Worm (Caenorhabditis elegans) whole organism, mixed stage, embryonic: ENCODE results near the gene fbxc-26.

ENCODE experiments used
- M03D4.4 ChIP-seq: sonication (generic microtip); optimal IDR thresholded peaks from 2 replicates; lab custom pipeline; 2017; ENCODE audit warnings: mild to moderate bottlenecking, missing genetic modification characterization, missing compliant biosample characterization
- bed-3 ChIP-seq: fragments of 200-800 bp; sonication (Bioruptor generic); optimal IDR thresholded peaks from 3 replicates; lab custom pipeline; 2018; ENCODE audit warnings: mild to moderate bottlenecking, missing genetic modification characterization, moderate library complexity, missing compliant biosample characterization
- blmp-1 ChIP-seq: fragments of 150-350 bp; optimal IDR thresholded peaks from 2 replicates; lab custom pipeline; 2014; ENCODE audit warnings: missing biosample characterization, missing genetic modification characterization
- ceh-39 ChIP-seq: fragments of 150-350 bp; optimal IDR thresholded peaks from 2 replicates; lab custom pipeline; 2014; ENCODE audit warnings: missing biosample characterization, missing genetic modification characterization
- ceh-43 ChIP-seq: fragments of 200-800 bp; sonication (Bioruptor generic); optimal IDR thresholded peaks from 2 replicates; lab custom pipeline; 2018; ENCODE audit warnings: mild to moderate bottlenecking, missing genetic modification characterization, moderate library complexity, missing compliant biosample characterization
- ceh-83 ChIP-seq: fragments of 200-800 bp; sonication (Bioruptor generic); optimal IDR thresholded peaks from 2 replicates; lab custom pipeline; 2018; ENCODE audit warnings: mild to moderate bottlenecking, missing genetic modification characterization, missing compliant biosample characterization
- ces-1 ChIP-seq: fragments of 150-350 bp; optimal IDR thresholded peaks from 2 replicates; lab custom pipeline; 2014; ENCODE audit warnings: missing biosample characterization, missing genetic modification reagents, missing genetic modification characterization
- cnd-1 ChIP-seq: fragments of 200-800 bp; sonication (Bioruptor generic); optimal IDR thresholded peaks from 2 replicates; lab custom pipeline; 2018; ENCODE audit warnings: mild to moderate bottlenecking, missing genetic modification characterization, missing compliant biosample characterization
- drap-1 ChIP-seq: fragments of 200-800 bp; sonication (Bioruptor generic); optimal IDR thresholded peaks from 3 replicates; lab custom pipeline; 2018; ENCODE audit warnings: mild to moderate bottlenecking, missing genetic modification characterization, missing compliant biosample characterization
- elt-1 ChIP-seq: sonication (generic microtip); optimal IDR thresholded peaks from 2 replicates; lab custom pipeline; 2017; ENCODE audit warnings: missing genetic modification characterization, mild to moderate bottlenecking, missing compliant biosample characterization, antibody characterized with exemption, moderate library complexity, borderline replicate concordance; ENCODE audit not compliant: insufficient read depth
- elt-3 ChIP-seq: fragments of 150-350 bp; optimal IDR thresholded peaks from 2 replicates; lab custom pipeline; 2014; ENCODE audit warnings: missing biosample characterization, missing genetic modification characterization
- flh-1 ChIP-seq: fragments of 200-800 bp; sonication (Bioruptor generic); optimal IDR thresholded peaks from 2 replicates; lab custom pipeline; 2018; ENCODE audit warnings: mild to moderate bottlenecking, missing genetic modification characterization, moderate library complexity, missing compliant biosample characterization
- ham-2 ChIP-seq: fragments of 200-800 bp; sonication (Bioruptor generic); optimal IDR thresholded peaks from 2 replicates; lab custom pipeline; 2018; ENCODE audit warnings: mild to moderate bottlenecking, missing genetic modification characterization, missing compliant biosample characterization
- hlh-1 ChIP-seq: fragments of 150-350 bp; optimal IDR thresholded peaks from 2 replicates; lab custom pipeline; 2014; ENCODE audit warnings: missing biosample characterization, missing genetic modification reagents, missing genetic modification characterization
- lin-13 ChIP-seq: fragments of 150-350 bp; optimal IDR thresholded peaks from 2 replicates; lab custom pipeline; 2014; ENCODE audit warnings: missing biosample characterization, missing genetic modification characterization
- lin-32 ChIP-seq: fragments of 200-800 bp; sonication (Bioruptor generic); optimal IDR thresholded peaks from 2 replicates; lab custom pipeline; 2018; ENCODE audit warnings: mild to moderate bottlenecking, missing genetic modification characterization, missing compliant biosample characterization
- lsy-2 ChIP-seq: fragments of 150-350 bp; optimal IDR thresholded peaks from 2 replicates; lab custom pipeline; 2014; ENCODE audit warnings: missing biosample characterization, missing genetic modification characterization
- mab-5 ChIP-seq: fragments of 150-350 bp; optimal IDR thresholded peaks from 2 replicates; lab custom pipeline; 2014; ENCODE audit warnings: missing biosample characterization, missing genetic modification characterization
- mep-1 ChIP-seq: fragments of 150-350 bp; optimal IDR thresholded peaks from 2 replicates; lab custom pipeline; 2017; ENCODE audit warnings: missing biosample characterization, missing genetic modification reagents, missing genetic modification characterization, inconsistent platforms
- mls-2 ChIP-seq: sonication (generic microtip); optimal IDR thresholded peaks from 2 replicates; lab custom pipeline; 2016; ENCODE audit warnings: mild to moderate bottlenecking, missing genetic modification characterization, moderate library complexity, missing compliant biosample characterization
- nhr-12 ChIP-seq: fragments of 150-350 bp; optimal IDR thresholded peaks from 2 replicates; lab custom pipeline; 2014; ENCODE audit warnings: missing biosample characterization, missing genetic modification characterization
- nhr-2 ChIP-seq: fragments of 150-350 bp; optimal IDR thresholded peaks from 2 replicates; lab custom pipeline; 2014; ENCODE audit warnings: missing biosample characterization, missing genetic modification characterization
- nhr-237 ChIP-seq: fragments of 150-350 bp; optimal IDR thresholded peaks from 2 replicates; lab custom pipeline; 2014; ENCODE audit warnings: missing biosample characterization, missing genetic modification characterization
- nhr-28 ChIP-seq: fragments of 150-350 bp; optimal IDR thresholded peaks from 2 replicates; lab custom pipeline; 2014; ENCODE audit warnings: missing biosample characterization, missing genetic modification characterization
- nhr-76 ChIP-seq: sonication (generic microtip); optimal IDR thresholded peaks from 2 replicates; lab custom pipeline; 2017; ENCODE audit warnings: missing biosample characterization, missing genetic modification characterization
- pha-4 ChIP-seq: fragments of 150-350 bp; optimal IDR thresholded peaks from 2 replicates; lab custom pipeline; 2018; ENCODE audit warnings: missing biosample characterization, missing genetic modification reagents, missing genetic modification characterization
- sem-2 ChIP-seq: fragments of 200-800 bp; sonication (Bioruptor generic); optimal IDR thresholded peaks from 2 replicates; lab custom pipeline; 2018; ENCODE audit warnings: mild to moderate bottlenecking, missing genetic modification characterization, missing compliant biosample characterization
- snpc-4 ChIP-seq: fragments of 150-350 bp; optimal IDR thresholded peaks from 2 replicates; lab custom pipeline; 2014; ENCODE audit warnings: missing biosample characterization, missing genetic modification characterization
- sptf-1 ChIP-seq: sonication (generic microtip); optimal IDR thresholded peaks from 2 replicates; lab custom pipeline; 2017; ENCODE audit warnings: mild to moderate bottlenecking, missing genetic modification characterization, moderate library complexity, missing compliant biosample characterization
- tbx-8 ChIP-seq: fragments of 200-800 bp; sonication (Bioruptor generic); optimal IDR thresholded peaks from 2 replicates; lab custom pipeline; 2018; ENCODE audit warnings: mild to moderate bottlenecking, missing genetic modification characterization, moderate library complexity, missing compliant biosample characterization
- unc-120 ChIP-seq: sonication (generic microtip); optimal IDR thresholded peaks from 2 replicates; lab custom pipeline; 2017; ENCODE audit warnings: missing genetic modification characterization, missing compliant biosample characterization; ENCODE audit not compliant: poor library complexity, severe bottlenecking
- unc-39 ChIP-seq: fragments of 150-350 bp; optimal IDR thresholded peaks from 2 replicates; lab custom pipeline; 2014; ENCODE audit warnings: missing biosample characterization, missing genetic modification characterization
- unc-62 ChIP-seq: fragments of 150-350 bp; optimal IDR thresholded peaks from 2 replicates; lab custom pipeline; 2014; ENCODE audit warnings: missing biosample characterization, missing genetic modification reagents, missing genetic modification characterization
- zip-8 ChIP-seq: fragments of 150-350 bp; optimal IDR thresholded peaks from 2 replicates; lab custom pipeline; 2014; ENCODE audit warnings: missing biosample characterization, missing genetic modification characterization
- ztf-11 ChIP-seq: fragments of 150-350 bp; optimal IDR thresholded peaks from 2 replicates; lab custom pipeline; 2014; ENCODE audit warnings: missing biosample characterization, missing genetic modification characterization

fbxc-26 gene

ce11 chrII:1670260-1670879, 24.1 kb downstream of the fbxc-26 start, which contains the start of gene nhx-6:
TSS of gene nhx-6 (plus strand) at chrII:1670829.
- TF ChIP-seq M03D4.4 (tag; lab: Kevin White, UChicago) (no peak), unc-120 (tag; lab: Kevin White, UChicago) (no peak), mls-2 (no peak), lin-32 (GFP tag; lab: Kevin White, UChicago) (no peak)

ce11 chrII:1668913-1669312, 25.5 kb downstream of the fbxc-26 start, which contains the start of gene srw-97:
TSS of gene srw-97 (minus strand) at chrII:1669013.
- no peak for TF ChIP-seq lsy-2 (tag; lab: Kevin White, UChicago)
- no peak for TF ChIP-seq cnd-1
- TF ChIP-seq ces-1 (GFP tag; lab: Kevin White, UChicago), result no peak
- TF ChIP-seq lin-32 (GFP tag; lab: Kevin White, UChicago), result no peak
- no peak for TF ChIP-seq ceh-83 (GFP tag; lab: Kevin White, UChicago)
- no peak for TF ChIP-seq snpc-4 (tag; lab: Kevin White, UChicago)
- no peak for TF ChIP-seq elt-1
- TF ChIP-seq blmp-1 (tag; lab: Kevin White, UChicago), result no peak
- TF ChIP-seq mab-5, result no peak
- no peak for TF ChIP-seq ceh-39 (tag; lab: Kevin White, UChicago)
- TF ChIP-seq nhr-12 (tag; lab: Kevin White, UChicago), result no peak
- TF ChIP-seq flh-1, result no peak
- TF ChIP-seq nhr-76 (tag; lab: Kevin White, UChicago), result no peak
- no peak for TF ChIP-seq drap-1 (GFP tag; lab: Kevin White, UChicago)
- no peak for TF ChIP-seq M03D4.4 (tag; lab: Kevin White, UChicago)

- TF ChIP-seq drap-1 (GFP tag; lab: Kevin White, UChicago) (no peak), pha-4 (no peak), sptf-1 (tag; lab: Kevin White, UChicago) (no peak), snpc-4 (tag; lab: Kevin White, UChicago) (no peak), lsy-2 (tag; lab: Kevin White, UChicago) (no peak), nhr-28 (tag; lab: Kevin White, UChicago) (no peak), lin-13 (tag; lab: Kevin White, UChicago) (no peak), elt-3 (no peak), bed-3 (GFP tag; lab: Kevin White, UChicago) (no peak)
Measured at ce11 chrII:1666025-1666424, 28.4 kb downstream of the fbxc-26 start, which contains the start of gene srlf-29. TSS of gene srlf-29 (plus strand) at chrII:1666325.

- TF ChIP-seq unc-120 (tag; lab: Kevin White, UChicago), result no peak
- TF ChIP-seq ztf-11 (tag; lab: Kevin White, UChicago), result peak; percentile 45
- TF ChIP-seq mls-2, result no peak
- no peak for TF ChIP-seq ceh-43 (GFP tag; lab: Kevin White, UChicago)
- no peak for TF ChIP-seq blmp-1 (tag; lab: Kevin White, UChicago)
- TF ChIP-seq mab-5, result no peak
- TF ChIP-seq unc-39, result no peak
- TF ChIP-seq tbx-8 (GFP tag; lab: Kevin White, UChicago), result no peak
- TF ChIP-seq elt-1, result no peak
- peak; percentile 31 for TF ChIP-seq pha-4
- TF ChIP-seq ceh-83 (GFP tag; lab: Kevin White, UChicago), result no peak
- TF ChIP-seq nhr-237, result no peak
- TF ChIP-seq flh-1, result no peak
- TF ChIP-seq ceh-39 (tag; lab: Kevin White, UChicago), result peak; percentile 93
- TF ChIP-seq sptf-1 (tag; lab: Kevin White, UChicago), result no peak
- no peak for TF ChIP-seq nhr-12 (tag; lab: Kevin White, UChicago)
- no peak for TF ChIP-seq lin-13 (tag; lab: Kevin White, UChicago)
- no peak for TF ChIP-seq nhr-28 (tag; lab: Kevin White, UChicago)
- no peak for TF ChIP-seq sem-2 (GFP tag; lab: Kevin White, UChicago)
- no peak for TF ChIP-seq M03D4.4 (tag; lab: Kevin White, UChicago)
- TF ChIP-seq elt-3, result no peak
- peak; percentile 10 for TF ChIP-seq mep-1 (tag; lab: Kevin White, UChicago)
- TF ChIP-seq cnd-1, result peak; percentile 21
- no peak for TF ChIP-seq ces-1 (GFP tag; lab: Kevin White, UChicago)
- no peak for TF ChIP-seq lin-32 (GFP tag; lab: Kevin White, UChicago)
- TF ChIP-seq unc-62 (GFP tag; lab: Kevin White, UChicago), result no peak
- TF ChIP-seq snpc-4 (tag; lab: Kevin White, UChicago), result no peak
- no peak for TF ChIP-seq drap-1 (GFP tag; lab: Kevin White, UChicago)
- no peak for TF ChIP-seq bed-3 (GFP tag; lab: Kevin White, UChicago)
- no peak for TF ChIP-seq ham-2 (GFP tag; lab: Kevin White, UChicago)
- TF ChIP-seq nhr-2, result no peak
- TF ChIP-seq nhr-76 (tag; lab: Kevin White, UChicago), result no peak
- TF ChIP-seq lsy-2 (tag; lab: Kevin White, UChicago), result no peak
- TF ChIP-seq hlh-1 (tag; lab: Kevin White, UChicago), result no peak
- TF ChIP-seq zip-8 (tag; lab: Kevin White, UChicago), result peak; percentile 8
Measured at ce11 chrII:1663516-1663915, 30.9 kb downstream of the fbxc-26 start, which contains the start of gene duxl-1. TSS of gene duxl-1 (plus strand) at chrII:1663699.
